Comparison of ENCODE assay signal across 2 fruit fly cellular contexts in the genomic region with DNA sequence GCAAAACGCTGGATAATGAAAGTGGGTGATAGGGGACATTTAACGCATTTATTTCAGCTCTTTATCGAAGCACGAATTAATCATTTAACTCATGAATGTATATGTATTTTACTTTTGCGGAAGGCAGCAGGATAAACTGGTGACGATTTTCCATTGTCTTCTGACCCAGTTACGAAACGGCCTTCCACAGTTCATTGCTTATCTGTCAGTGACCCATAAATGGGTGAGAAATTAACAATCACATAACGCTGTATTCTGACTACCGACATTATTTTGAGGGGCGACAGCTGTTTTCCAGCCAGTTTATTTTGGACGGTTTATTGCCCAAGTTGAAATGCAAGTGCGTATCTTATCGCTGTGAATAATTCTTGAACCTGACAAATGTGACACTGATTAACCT.
TF ChIP-seq lines count a peak whose summit lies in the region.

No protein-coding gene starts in this region.

TF ChIP-seq in whole organism, prepupa, 60 proteins besides CTCF, POLR2A, EP300 and RAD21:
- TF ChIP-seq cyc (GFP tag; optimal IDR thresholded peaks at IDR 0.05; lab: Kevin White, UChicago) (no peak), CG6808 (GFP tag; optimal IDR thresholded peaks at IDR 0.05; lab: Kevin White, UChicago) (no peak), CG34406 (GFP tag; optimal IDR thresholded peaks at IDR 0.05; lab: Kevin White, UChicago) (no peak), svp (GFP tag; lab: Kevin White, UChicago) (peak; percentile 47), vri (GFP tag; optimal IDR thresholded peaks at IDR 0.05; lab: Kevin White, UChicago) (peak; percentile 85), salr (GFP tag; optimal IDR thresholded peaks at IDR 0.05; lab: Kevin White, UChicago) (no peak), CG32006 (GFP tag; optimal IDR thresholded peaks at IDR 0.05; lab: Kevin White, UChicago) (no peak), Sox15 (GFP tag; optimal IDR thresholded peaks at IDR 0.05; lab: Kevin White, UChicago) (no peak), dsx (GFP tag; optimal IDR thresholded peaks at IDR 0.05; lab: Kevin White, UChicago; ENCODE audit: poor library complexity, severe bottlenecking) (no peak), CG11294 (GFP tag; IDR thresholded peaks at IDR 0.05; lab: Robert Waterston, UW) (no peak), dac (GFP tag; optimal IDR thresholded peaks at IDR 0.05; lab: Kevin White, UChicago) (no peak), CG31627 (GFP tag; optimal IDR thresholded peaks at IDR 0.05; lab: Kevin White, UChicago) (no peak), spab (GFP tag; optimal IDR thresholded peaks at IDR 0.05; lab: Kevin White, UChicago) (no peak), CG16779 (tag; optimal IDR thresholded peaks at IDR 0.05; lab: Kevin White, UChicago) (no peak), Blimp-1 (GFP tag; optimal IDR thresholded peaks at IDR 0.05; lab: Kevin White, UChicago) (no peak), CG8319 (GFP tag; optimal IDR thresholded peaks at IDR 0.05; lab: Kevin White, UChicago) (no peak), CG11902 (GFP tag; optimal IDR thresholded peaks at IDR 0.05; lab: Kevin White, UChicago) (no peak), Ets96B (tag; optimal IDR thresholded peaks at IDR 0.05; lab: Kevin White, UChicago) (no peak), Eip93F (GFP tag; optimal IDR thresholded peaks at IDR 0.05; lab: Kevin White, UChicago) (peak; percentile 17), Eip75B (GFP tag; optimal IDR thresholded peaks at IDR 0.05; lab: Kevin White, UChicago) (peak; percentile 18), Smox (GFP tag; optimal IDR thresholded peaks at IDR 0.05; lab: Kevin White, UChicago) (no peak), Hr39 (GFP tag; optimal IDR thresholded peaks at IDR 0.05; lab: Kevin White, UChicago) (no peak), Hr38 (GFP tag; optimal IDR thresholded peaks at IDR 0.05; lab: Kevin White, UChicago) (no peak), CG3919 (GFP tag; optimal IDR thresholded peaks at IDR 0.05; lab: Kevin White, UChicago) (no peak), CG6276 (GFP tag; optimal IDR thresholded peaks at IDR 0.05; lab: Kevin White, UChicago) (no peak), pdm3 (GFP tag; optimal IDR thresholded peaks at IDR 0.05; lab: Kevin White, UChicago) (no peak), CG4318 (GFP tag; optimal IDR thresholded peaks at IDR 0.05; lab: Kevin White, UChicago) (no peak), Ets21C (GFP tag; optimal IDR thresholded peaks at IDR 0.05; lab: Kevin White, UChicago) (no peak), Hr4 (GFP tag; optimal IDR thresholded peaks at IDR 0.05; lab: Kevin White, UChicago) (no peak), CG6792 (GFP tag; optimal IDR thresholded peaks at IDR 0.05; lab: Kevin White, UChicago) (no peak), CG3032 (tag; optimal IDR thresholded peaks at IDR 0.05; lab: Kevin White, UChicago) (no peak), lz (GFP tag; optimal IDR thresholded peaks at IDR 0.05; lab: Kevin White, UChicago) (no peak), CG11762 (GFP tag; optimal IDR thresholded peaks at IDR 0.05; lab: Kevin White, UChicago; ENCODE audit: insufficient read depth) (no peak)

TF ChIP-seq in whole organism, pupa, 21 proteins besides CTCF, POLR2A, EP300 and RAD21:
- TF ChIP-seq EcR (GFP tag; optimal IDR thresholded peaks at IDR 0.05; lab: Kevin White, UChicago): peak; percentile 79
- no peak for TF ChIP-seq CG34367 (tag; optimal IDR thresholded peaks at IDR 0.05; lab: Kevin White, UChicago)
